Worm (Caenorhabditis elegans) whole organism, early embryonic: ENCODE data around the gene rab-1.

Experiments used
- B0310.2 ChIP-seq: sonication (generic microtip); optimal IDR thresholded peaks from 2 replicates; lab custom pipeline; 2016; ENCODE audit warnings: mild to moderate bottlenecking, missing genetic modification characterization, missing compliant biosample characterization
- F13C5.2 ChIP-seq: sonication (generic microtip); optimal IDR thresholded peaks from 2 replicates; lab custom pipeline; 2017; ENCODE audit warnings: mild to moderate bottlenecking, missing genetic modification characterization, inconsistent platforms, missing compliant biosample characterization
- aly-1 ChIP-seq: sonication (generic microtip); optimal IDR thresholded peaks from 2 replicates; lab custom pipeline; 2016; ENCODE audit warnings: missing genetic modification characterization, missing compliant biosample characterization
- ama-1 ChIP-seq: fragments of 150-350 bp; optimal IDR thresholded peaks from 2 replicates; lab custom pipeline; 2014
- ceh-13 ChIP-seq: fragments of 200-800 bp; sonication (Bioruptor generic); optimal IDR thresholded peaks from 2 replicates; lab custom pipeline; 2018; ENCODE audit warnings: mild to moderate bottlenecking, missing genetic modification characterization, missing compliant biosample characterization
- ceh-36 ChIP-seq: sonication (generic microtip); optimal IDR thresholded peaks from 2 replicates; lab custom pipeline; 2016; ENCODE audit warnings: missing genetic modification characterization, inconsistent platforms, missing compliant biosample characterization
- ets-7 ChIP-seq: sonication (generic microtip); optimal IDR thresholded peaks from 2 replicates; lab custom pipeline; 2016; ENCODE audit warnings: missing genotype, missing genetic modification characterization, missing compliant biosample characterization
- flt-1 ChIP-seq: fragments of 200-800 bp; sonication (Bioruptor generic); IDR thresholded peaks from 2 replicates; pipeline ENCODE4 v1.3.6; 2022; ENCODE audit warnings: missing genetic modification characterization, missing compliant biosample characterization
- hmbx-1 ChIP-seq: sonication (generic microtip); optimal IDR thresholded peaks from 2 replicates; lab custom pipeline; 2016; ENCODE audit warnings: mild to moderate bottlenecking, missing genetic modification characterization, missing compliant biosample characterization
- hmg-4 ChIP-seq: fragments of 200-800 bp; sonication (Bioruptor generic); optimal IDR thresholded peaks from 2 replicates; lab custom pipeline; 2018; ENCODE audit warnings: mild to moderate bottlenecking, missing genetic modification characterization, missing compliant biosample characterization
- hnd-1 ChIP-seq: sonication (generic microtip); optimal IDR thresholded peaks from 2 replicates; lab custom pipeline; 2016; ENCODE audit warnings: missing genetic modification characterization, missing compliant biosample characterization
- pes-1 ChIP-seq: fragments of 200-800 bp; sonication (Bioruptor generic); IDR thresholded peaks from 2 replicates; pipeline ENCODE4 v1.3.6; 2022; ENCODE audit warnings: missing genetic modification reagents, missing genetic modification characterization, missing compliant biosample characterization
- scrt-1 ChIP-seq: fragments of 200-800 bp; sonication (Bioruptor generic); IDR thresholded peaks from 2 replicates; pipeline ENCODE4 v1.3.6; 2022; ENCODE audit warnings: missing genetic modification characterization, missing compliant biosample characterization
- sea-1 ChIP-seq: fragments of 200-800 bp; sonication (Bioruptor generic); conservative IDR thresholded peaks from 2 replicates; pipeline ENCODE4 v1.3.6; 2022; ENCODE audit warnings: missing genetic modification characterization, missing compliant biosample characterization
- tbx-11 ChIP-seq: fragments of 200-800 bp; sonication (Bioruptor generic); IDR thresholded peaks from 2 replicates; pipeline ENCODE4 v1.3.6; 2022; ENCODE audit warnings: missing genetic modification characterization, missing compliant biosample characterization
- tbx-37 ChIP-seq: fragments of 200-800 bp; sonication (Bioruptor generic); conservative IDR thresholded peaks from 2 replicates; pipeline ENCODE4 v1.3.6; 2022; ENCODE audit warnings: missing genetic modification reagents, missing genetic modification characterization, missing compliant biosample characterization
- tra-4 ChIP-seq: sonication (generic microtip); optimal IDR thresholded peaks from 2 replicates; lab custom pipeline; 2017; ENCODE audit warnings: missing genetic modification characterization, missing compliant biosample characterization

The rab-1 gene

ce11 chrV:1235355-1235754, 28.4 kb downstream of the rab-1 start, which contains the start of gene madd-2:
TSS of gene madd-2 (minus strand) at chrV:1235455.
- TF ChIP-seq B0310.2 (no peak), hmbx-1 (tag; lab: Kevin White, UChicago) (no peak)

ce11 chrV:1232574-1232973, 31.2 kb downstream of the rab-1 start:
- TF ChIP-seq hnd-1 (tag; lab: Kevin White, UChicago) (no peak), hmg-4 (GFP tag; lab: Kevin White, UChicago) (no peak), aly-1 (tag; lab: Kevin White, UChicago) (no peak), pes-1 (GFP tag; lab: Robert Waterston, UW) (no peak), ama-1 (lab: Kevin White, UChicago) (no peak), flt-1 (GFP tag; lab: Robert Waterston, UW) (no peak), hmbx-1 (tag; lab: Kevin White, UChicago) (no peak), F13C5.2 (tag; lab: Kevin White, UChicago) (no peak), tra-4 (tag; lab: Kevin White, UChicago) (no peak), tbx-11 (GFP tag; lab: Robert Waterston, UW) (no peak), tbx-37 (GFP tag; lab: Robert Waterston, UW) (no peak), ceh-36 (no peak), ets-7 (tag; lab: Kevin White, UChicago) (no peak)

ce11 chrV:1230540-1230939, 33.2 kb downstream of the rab-1 start:
- no peak for TF ChIP-seq scrt-1 (GFP tag; lab: Robert Waterston, UW)
- no peak for TF ChIP-seq ceh-13 (GFP tag; lab: Kevin White, UChicago)
- peak; percentile 92 for TF ChIP-seq ceh-36
- no peak for TF ChIP-seq F13C5.2 (tag; lab: Kevin White, UChicago)
- no peak for TF ChIP-seq sea-1 (GFP tag; lab: Robert Waterston, UW)
- no peak for TF ChIP-seq tbx-37 (GFP tag; lab: Robert Waterston, UW)
- no peak for TF ChIP-seq flt-1 (GFP tag; lab: Robert Waterston, UW)
- TF ChIP-seq pes-1 (GFP tag; lab: Robert Waterston, UW) = 0 out of 2 replicates have a peak, but pooled peaks have one; percentile 12
- TF ChIP-seq aly-1 (tag; lab: Kevin White, UChicago) = no peak

- peak; percentile 10; the same call in 1 of the 2 replicates for TF ChIP-seq pes-1 (GFP tag; lab: Robert Waterston, UW)
- TF ChIP-seq hmbx-1 (tag; lab: Kevin White, UChicago) = no peak
- peak; percentile 18 for TF ChIP-seq ceh-13 (GFP tag; lab: Kevin White, UChicago)
- peak; percentile 52 for TF ChIP-seq ceh-36
Observed at ce11 chrV:1228884-1229662, 34.7 kb downstream of the rab-1 start.

- no peak for TF ChIP-seq flt-1 (GFP tag; lab: Robert Waterston, UW)
- no peak for TF ChIP-seq F13C5.2 (tag; lab: Kevin White, UChicago)
- no peak for TF ChIP-seq ets-7 (tag; lab: Kevin White, UChicago)
Observed at ce11 chrV:1227756-1228665, 35.8 kb downstream of the rab-1 start.

ce11 chrV:1226239-1226638, 37.5 kb downstream of the rab-1 start:
- TF ChIP-seq B0310.2 (no peak), hmbx-1 (tag; lab: Kevin White, UChicago) (no peak), ets-7 (tag; lab: Kevin White, UChicago) (no peak), ceh-13 (GFP tag; lab: Kevin White, UChicago) (no peak), sea-1 (GFP tag; lab: Robert Waterston, UW) (no peak), hnd-1 (tag; lab: Kevin White, UChicago) (no peak), hmg-4 (GFP tag; lab: Kevin White, UChicago) (no peak), flt-1 (GFP tag; lab: Robert Waterston, UW) (no peak), tbx-11 (GFP tag; lab: Robert Waterston, UW) (no peak), tra-4 (tag; lab: Kevin White, UChicago) (no peak), F13C5.2 (tag; lab: Kevin White, UChicago) (no peak), ceh-36 (no peak), tbx-37 (GFP tag; lab: Robert Waterston, UW) (no peak), scrt-1 (GFP tag; lab: Robert Waterston, UW) (no peak), ama-1 (lab: Kevin White, UChicago) (no peak), aly-1 (tag; lab: Kevin White, UChicago) (no peak), pes-1 (GFP tag; lab: Robert Waterston, UW) (no peak)

ce11 chrV:1223559-1223958, 40.2 kb downstream of the rab-1 start:
- TF ChIP-seq tra-4 (tag; lab: Kevin White, UChicago) = no peak
- no peak for TF ChIP-seq ets-7 (tag; lab: Kevin White, UChicago)
- TF ChIP-seq tbx-11 (GFP tag; lab: Robert Waterston, UW) = no peak
- no peak for TF ChIP-seq aly-1 (tag; lab: Kevin White, UChicago)
- TF ChIP-seq F13C5.2 (tag; lab: Kevin White, UChicago) = no peak
- TF ChIP-seq hnd-1 (tag; lab: Kevin White, UChicago) = no peak
- TF ChIP-seq tbx-37 (GFP tag; lab: Robert Waterston, UW) = no peak
- TF ChIP-seq scrt-1 (GFP tag; lab: Robert Waterston, UW) = no peak
- no peak for TF ChIP-seq sea-1 (GFP tag; lab: Robert Waterston, UW)
- no peak for TF ChIP-seq pes-1 (GFP tag; lab: Robert Waterston, UW)
- no peak for TF ChIP-seq flt-1 (GFP tag; lab: Robert Waterston, UW)
- TF ChIP-seq B0310.2 = no peak
- no peak for TF ChIP-seq ama-1 (lab: Kevin White, UChicago)
- no peak for TF ChIP-seq ceh-36
- TF ChIP-seq hmbx-1 (tag; lab: Kevin White, UChicago) = no peak
- TF ChIP-seq ceh-13 (GFP tag; lab: Kevin White, UChicago) = no peak
- TF ChIP-seq hmg-4 (GFP tag; lab: Kevin White, UChicago) = no peak
